Worm (Caenorhabditis elegans): ENCODE data around the gene msp-76.

- TF ChIP-seq skn-1 (tag; optimal IDR thresholded peaks at IDR 0.05) (peak; percentile 40), ztf-4 (tag; optimal IDR thresholded peaks at IDR 0.05) (no peak), zag-1 (tag; optimal IDR thresholded peaks at IDR 0.05) (no peak), peb-1 (tag; optimal IDR thresholded peaks at IDR 0.05) (no peak), unc-62 (GFP tag; optimal IDR thresholded peaks at IDR 0.05) (no peak), mab-5 (tag; optimal IDR thresholded peaks at IDR 0.05) (no peak), elt-3 (tag; optimal IDR thresholded peaks at IDR 0.05) (no peak), nhr-25 (tag; optimal IDR thresholded peaks at IDR 0.05) (peak; percentile 63)
These were observed 27.7 kb downstream of the msp-76 start for ce11 chrIV:9716490-9716889.
